Worm (Caenorhabditis elegans): Measurements from ENCODE around the gene col-86.

The col-86 gene

DNA sequence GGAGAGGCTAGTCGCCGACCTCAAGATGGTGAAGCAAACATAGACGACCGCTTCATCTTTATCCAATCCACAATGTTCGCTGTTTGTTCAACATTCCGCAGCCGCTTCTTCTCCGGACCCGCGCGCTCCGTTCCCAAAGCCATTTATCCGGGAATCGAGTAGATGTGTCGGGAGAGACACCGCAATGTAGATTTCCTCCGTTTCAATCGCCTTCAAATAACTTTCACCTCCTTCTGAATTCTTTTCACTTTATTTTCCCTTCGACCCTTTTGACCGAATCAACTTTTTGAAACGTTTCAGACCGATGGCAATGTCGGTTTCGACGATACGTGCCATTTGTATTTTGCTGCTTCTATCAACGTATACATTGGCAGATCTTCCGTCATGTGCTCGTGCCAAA lies 9.6 kb upstream of the col-86 start, which contains the start of gene pqn-32:
Gene pqn-32, plus strand, starts transcription at position 301 of the 400 bp plus-strand sequence.
- TF ChIP-seq C34B4.2 (tag; optimal IDR thresholded peaks at IDR 0.05) (no peak), blmp-1 (tag; optimal IDR thresholded peaks at IDR 0.05) (peak; percentile 67), efl-1 (optimal IDR thresholded peaks at IDR 0.05) (no peak), efl-1 (GFP tag; optimal IDR thresholded peaks at IDR 0.05 in 1 of 2) (peak in 1 of 2 experiments; percentile 63)

ce11 chrII:13096345-13096744 lies 1.7 kb downstream of the col-86 start:
- TF ChIP-seq lsy-2 (tag; optimal IDR thresholded peaks at IDR 0.05), result no peak
- TF ChIP-seq nhr-85 (tag), result peak; percentile 9
- no peak for TF ChIP-seq efl-1 (optimal IDR thresholded peaks at IDR 0.05)
- TF ChIP-seq efl-1 (GFP tag; optimal IDR thresholded peaks at IDR 0.05 in 1 of 2), result peak in 1 of 2 experiments; percentile 85

- TF ChIP-seq nhr-77 (tag; optimal IDR thresholded peaks at IDR 0.05) (no peak), snu-23 (GFP tag; optimal IDR thresholded peaks at IDR 0.05) (no peak), unc-30 (tag; optimal IDR thresholded peaks at IDR 0.05) (no peak), nhr-237 (tag; optimal IDR thresholded peaks at IDR 0.05) (no peak), lin-39 (tag; optimal IDR thresholded peaks at IDR 0.05) (no peak), pag-3 (tag; optimal IDR thresholded peaks at IDR 0.05; ENCODE audit: borderline replicate concordance, insufficient read depth) (no peak), nhr-20 (tag; optimal IDR thresholded peaks at IDR 0.05) (no peak), ama-1 (optimal IDR thresholded peaks at IDR 0.05) (no peak), efl-1 (optimal IDR thresholded peaks at IDR 0.05) (no peak), efl-1 (GFP tag; optimal IDR thresholded peaks at IDR 0.05 in 1 of 2) (no peak), nhr-11 (tag; optimal IDR thresholded peaks at IDR 0.05) (no peak), tlp-1 (tag; optimal IDR thresholded peaks at IDR 0.05) (no peak), mdl-1 (tag; optimal IDR thresholded peaks at IDR 0.05) (no peak), irx-1 (tag; optimal IDR thresholded peaks at IDR 0.05) (no peak), skn-1 (tag; optimal IDR thresholded peaks at IDR 0.05) (no peak)
Measured at ce11 chrII:13091857-13092256, 6.2 kb downstream of the col-86 start.

DNA sequence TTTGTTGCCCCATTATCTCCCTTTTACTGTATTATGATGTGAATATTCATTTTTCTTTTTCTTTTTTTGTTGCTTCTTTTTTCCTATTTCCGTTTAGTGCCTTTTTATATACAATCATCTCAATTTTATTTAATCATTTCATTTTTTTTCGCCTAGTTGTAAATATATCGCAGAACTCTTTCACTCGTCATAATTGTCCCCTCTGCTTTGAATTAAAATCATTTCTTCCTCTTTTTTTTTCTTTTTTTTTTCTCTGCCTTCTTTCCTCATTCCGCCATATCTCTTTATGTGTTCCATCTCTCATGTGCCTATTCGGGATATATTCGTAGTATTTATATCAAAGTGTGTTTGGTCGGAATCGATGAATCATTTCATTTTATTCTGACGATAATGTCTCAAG lies 7.0 kb downstream of the col-86 start, which contains the start of gene Y81G3A.4:
Gene Y81G3A.4, plus strand, starts transcription at position 301 of the 400 bp plus-strand sequence.
- TF ChIP-seq lsy-2 (tag; optimal IDR thresholded peaks at IDR 0.05) (no peak), C16A3.4 (tag; optimal IDR thresholded peaks at IDR 0.05) (no peak), ets-5 (GFP tag; IDR thresholded peaks at IDR 0.05) (no peak), C34B4.2 (tag; optimal IDR thresholded peaks at IDR 0.05) (no peak), irx-1 (tag; optimal IDR thresholded peaks at IDR 0.05) (no peak), nhr-19 (GFP tag; conservative IDR thresholded peaks at IDR 0.05) (no peak), mdl-1 (tag; optimal IDR thresholded peaks at IDR 0.05) (no peak), snpc-4 (tag; optimal IDR thresholded peaks at IDR 0.05) (no peak), sup-37 (GFP tag; optimal IDR thresholded peaks at IDR 0.05) (no peak), tbx-2 (tag; optimal IDR thresholded peaks at IDR 0.05) (no peak), blmp-1 (tag; optimal IDR thresholded peaks at IDR 0.05) (no peak), tlp-1 (tag; optimal IDR thresholded peaks at IDR 0.05) (no peak), efl-1 (optimal IDR thresholded peaks at IDR 0.05) (no peak), efl-1 (GFP tag; optimal IDR thresholded peaks at IDR 0.05 in 1 of 2) (no peak), fkh-8 (tag; optimal IDR thresholded peaks at IDR 0.05) (no peak), isw-1 (GFP tag; IDR thresholded peaks at IDR 0.05) (no peak)

- TF ChIP-seq efl-1 (optimal IDR thresholded peaks at IDR 0.05) (no peak), efl-1 (GFP tag; optimal IDR thresholded peaks at IDR 0.05 in 1 of 2) (peak in 1 of 2 experiments; percentile 54), lin-13 (GFP tag; optimal IDR thresholded peaks at IDR 0.05) (no peak)
Measured at ce11 chrII:13085951-13086350, 12.1 kb downstream of the col-86 start.

DNA sequence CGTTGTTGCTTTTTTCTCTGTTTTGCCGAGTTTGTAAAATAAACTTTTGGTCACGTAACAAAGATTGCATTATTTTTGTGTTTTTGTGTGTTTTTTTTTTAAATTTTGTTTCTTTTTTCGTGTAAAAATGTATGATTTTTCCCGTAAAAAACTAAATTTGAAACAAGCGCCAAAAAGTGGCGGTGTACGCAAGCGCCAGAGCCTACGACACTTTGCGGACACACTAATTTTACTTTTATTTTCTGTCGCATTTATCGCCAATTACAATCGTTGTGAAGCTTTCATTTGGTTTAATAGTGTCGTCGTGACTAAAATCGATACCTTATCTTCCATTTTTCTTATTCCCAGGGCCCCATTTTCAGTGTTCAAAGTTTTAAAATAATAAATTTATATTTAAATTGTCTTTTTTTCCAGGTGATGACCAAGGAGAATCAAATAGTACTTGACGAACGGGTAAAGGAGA lies 14.3 kb downstream of the col-86 start, which contains the start of the genes Y81G3A.1 and gcn-2:
Gene Y81G3A.1, minus strand, starts transcription at position 175 of the 463 bp plus-strand sequence.
Gene gcn-2, plus strand, starts transcription at position 413 of the 463 bp plus-strand sequence.
- TF ChIP-seq lin-35 (GFP tag; optimal IDR thresholded peaks at IDR 0.05), result peak; percentile 97 to 98
- no peak for TF ChIP-seq mdl-1 (tag; optimal IDR thresholded peaks at IDR 0.05)
- TF ChIP-seq isw-1 (GFP tag; IDR thresholded peaks at IDR 0.05), result peak; percentile 45
- no peak for TF ChIP-seq fkh-10 (GFP tag; optimal IDR thresholded peaks at IDR 0.05)
- no peak for TF ChIP-seq nhr-76 (tag; optimal IDR thresholded peaks at IDR 0.05)
- TF ChIP-seq vab-15 (tag; optimal IDR thresholded peaks at IDR 0.05), result no peak
- TF ChIP-seq ets-5 (GFP tag; IDR thresholded peaks at IDR 0.05), result no peak
- TF ChIP-seq ceh-63 (GFP tag; optimal IDR thresholded peaks at IDR 0.05), result no peak
- TF ChIP-seq nhr-237 (tag; optimal IDR thresholded peaks at IDR 0.05), result no peak
- peak in 1 of 2 experiments; percentile 5 for TF ChIP-seq ztf-11 (tag; optimal IDR thresholded peaks at IDR 0.05)
- peak; percentile 11 for TF ChIP-seq unc-86 (tag; optimal IDR thresholded peaks at IDR 0.05)
- TF ChIP-seq zag-1 (tag; optimal IDR thresholded peaks at IDR 0.05), result no peak
- no peak for TF ChIP-seq lin-14 (GFP tag; optimal IDR thresholded peaks at IDR 0.05)
- peak; percentile 52 for TF ChIP-seq irx-1 (tag; optimal IDR thresholded peaks at IDR 0.05)
- TF ChIP-seq nhr-85 (tag), result peak; percentile 60
- TF ChIP-seq lir-3 (tag; optimal IDR thresholded peaks at IDR 0.05; ENCODE audit: poor library complexity), result no peak
- TF ChIP-seq nhr-11 (tag; optimal IDR thresholded peaks at IDR 0.05), result no peak
- no peak for TF ChIP-seq pqm-1 (tag; optimal IDR thresholded peaks at IDR 0.05)
- TF ChIP-seq nhr-20 (tag; optimal IDR thresholded peaks at IDR 0.05), result peak; percentile 51
- TF ChIP-seq egl-13 (tag; optimal IDR thresholded peaks at IDR 0.05), result no peak
- TF ChIP-seq C04F5.9 (tag; optimal IDR thresholded peaks at IDR 0.05), result peak; percentile 22
- TF ChIP-seq skn-1 (tag; optimal IDR thresholded peaks at IDR 0.05), result no peak
- TF ChIP-seq xbp-1 (tag; optimal IDR thresholded peaks at IDR 0.05), result peak; percentile 60
- peak; percentile 9 for TF ChIP-seq lin-39 (tag; optimal IDR thresholded peaks at IDR 0.05)
